Fruit fly (Drosophila melanogaster): Measurements from ENCODE around the gene sav.

The sav gene

dm6 chr3R:23046529-23046943 lies 14.6 kb downstream of the sav start (continued):
- peak; percentile 61; the same call in 2 of the 4 replicates for TF ChIP-seq Gug (GFP tag; IDR thresholded peaks at IDR 0.05)
- TF ChIP-seq sc (optimal IDR thresholded peaks at IDR 0.05) = no peak
- TF ChIP-seq sc (GFP tag; optimal IDR thresholded peaks at IDR 0.05) = no peak
- TF ChIP-seq CG32772 (GFP tag; IDR thresholded peaks at IDR 0.05) = peak; percentile 54; the same call in 1 of the 2 replicates
- peak; percentile 24; the same call in 1 of the 2 replicates for TF ChIP-seq CG17612 (GFP tag; IDR thresholded peaks at IDR 0.05)
- TF ChIP-seq CG7963 (GFP tag; IDR thresholded peaks at IDR 0.05; ENCODE audit: partially characterized antibody) = no peak
- TF ChIP-seq sima (GFP tag; optimal IDR thresholded peaks at IDR 0.05) = no peak
- TF ChIP-seq Sry-β (GFP tag; optimal IDR thresholded peaks at IDR 0.05) = no peak
- TF ChIP-seq CG7372 (GFP tag; IDR thresholded peaks at IDR 0.05) = peak; percentile 26; the same call in 1 of the 2 replicates
- no peak for TF ChIP-seq HLH4C (GFP tag; IDR thresholded peaks at IDR 0.05; ENCODE audit: partially characterized antibody)
- TF ChIP-seq CG14441 (GFP tag; IDR thresholded peaks at IDR 0.05) = peak; percentile 77
- TF ChIP-seq wor (GFP tag; IDR thresholded peaks at IDR 0.05) = no peak
- TF ChIP-seq org-1 (GFP tag; optimal IDR thresholded peaks at IDR 0.05) = no peak
- TF ChIP-seq gcm2 (GFP tag; optimal IDR thresholded peaks at IDR 0.05) = no peak

dm6 chr3R:23043690-23044089 lies 17.4 kb downstream of the sav start, which contains the start of gene CG13837:
Gene CG13837, plus strand, starts transcription at chr3R:23043990.
- no peak for TF ChIP-seq CG7372 (GFP tag; IDR thresholded peaks at IDR 0.05)
- peak; percentile 75 for TF ChIP-seq CG3065 (GFP tag; optimal IDR thresholded peaks at IDR 0.05)

dm6 chr3R:23042746-23043265 lies 18.3 kb downstream of the sav start:
- peak; percentile 97 for TF ChIP-seq twi (tag; optimal IDR thresholded peaks at IDR 0.05)
- peak; percentile 85 for TF ChIP-seq CG7745 (tag; optimal IDR thresholded peaks at IDR 0.05)
- no peak for TF ChIP-seq kah (GFP tag; optimal IDR thresholded peaks at IDR 0.05)
- peak; percentile 56 for TF ChIP-seq cg (GFP tag; optimal IDR thresholded peaks at IDR 0.05)
- peak; percentile 45 for TF ChIP-seq pros (GFP tag; optimal IDR thresholded peaks at IDR 0.05)
- peak; percentile 1 for TF ChIP-seq Ets65A (GFP tag)
- TF ChIP-seq CG12744 (GFP tag; optimal IDR thresholded peaks at IDR 0.05) = no peak

dm6 chr3R:23041941-23042340 lies 19.2 kb downstream of the sav start, which contains the start of gene CG13838:
Gene CG13838, plus strand, starts transcription at chr3R:23042241.
- TF ChIP-seq H15 (GFP tag; IDR thresholded peaks at IDR 0.05) (no peak), CG7556 (GFP tag; optimal IDR thresholded peaks at IDR 0.05) (no peak), corto (GFP tag; optimal IDR thresholded peaks at IDR 0.05) (no peak), gcm2 (GFP tag; optimal IDR thresholded peaks at IDR 0.05) (no peak)

DNA sequence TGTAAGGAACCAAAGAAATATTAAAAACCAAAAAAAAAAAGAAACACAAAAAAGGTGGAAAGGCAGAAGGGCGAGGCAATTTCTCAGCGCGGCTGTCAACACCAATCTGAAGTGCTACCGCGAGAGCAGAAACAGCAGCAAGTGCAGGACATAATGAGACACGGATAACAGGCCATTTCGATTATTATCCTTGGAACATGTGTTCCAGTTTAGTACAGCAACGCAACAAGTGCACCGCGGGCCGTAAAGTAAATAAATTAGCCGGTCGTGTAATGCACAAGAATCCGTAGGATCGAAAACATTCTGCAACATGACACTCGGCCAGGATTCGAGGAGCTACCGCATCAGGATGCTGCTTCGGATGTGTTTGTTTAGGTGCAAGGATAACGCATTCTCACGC lies 23.0 kb downstream of the sav start:
- TF ChIP-seq MESR4 (GFP tag; optimal IDR thresholded peaks at IDR 0.05) (no peak), CG10147 (GFP tag; optimal IDR thresholded peaks at IDR 0.05) (no peak), az2 (GFP tag; optimal IDR thresholded peaks at IDR 0.05) (no peak), twi (tag; optimal IDR thresholded peaks at IDR 0.05) (peak; percentile 86), prd (optimal IDR thresholded peaks at IDR 0.05) (no peak), prd (GFP tag; IDR thresholded peaks at IDR 0.05) (no peak), pum (GFP tag; optimal IDR thresholded peaks at IDR 0.05) (no peak), sens (GFP tag) (peak; percentile 64), CG33213 (GFP tag; optimal IDR thresholded peaks at IDR 0.05) (no peak), peb (GFP tag; IDR thresholded peaks at IDR 0.05) (no peak), CG12299 (tag; optimal IDR thresholded peaks at IDR 0.05) (no peak), CG15696 (tag; optimal IDR thresholded peaks at IDR 0.05) (no peak), Myb (GFP tag; optimal IDR thresholded peaks at IDR 0.05) (no peak)
